Worm (Caenorhabditis elegans) whole organism, L3 larva: ENCODE data around the gene ztf-28.

Source experiments
- aly-2 ChIP-seq: fragments of 150-350 bp; optimal IDR thresholded peaks from 2 replicates; lab custom pipeline; 2014; ENCODE audit warnings: missing biosample characterization, missing genetic modification characterization
- ama-1 ChIP-seq: fragments of 150-350 bp; optimal IDR thresholded peaks from 2 replicates; lab custom pipeline; 2018
- ceh-16 ChIP-seq: sonication (generic microtip); optimal IDR thresholded peaks from 2 replicates; lab custom pipeline; 2017; ENCODE audit warnings: missing biosample characterization, missing genetic modification characterization
- elt-1 ChIP-seq: fragments of 150-350 bp; optimal IDR thresholded peaks from 2 replicates; lab custom pipeline; 2014; ENCODE audit warnings: missing biosample characterization, missing genetic modification characterization
- elt-3 ChIP-seq, 3 experiments: fragments of 150-350 bp in 1 of 3; sonication (generic microtip) in 2 of 3; optimal IDR thresholded peaks; 2 replicates in 2 of 3; 4 replicates in 1 of 3; lab custom pipeline; 2014 to 2017; ENCODE audit warnings: missing biosample characterization in 3 of 3, missing genetic modification characterization in 3 of 3
- fkh-10 ChIP-seq: sonication (generic microtip); optimal IDR thresholded peaks from 2 replicates; lab custom pipeline; 2017; ENCODE audit warnings: missing biosample characterization, missing genetic modification reagents, missing genetic modification characterization
- lin-39 ChIP-seq: fragments of 150-350 bp; optimal IDR thresholded peaks from 2 replicates; lab custom pipeline; 2018; ENCODE audit warnings: missing biosample characterization, missing genetic modification reagents, missing genetic modification characterization
- nfya-1 ChIP-seq: sonication (generic microtip); optimal IDR thresholded peaks from 2 replicates; lab custom pipeline; 2017; ENCODE audit warnings: missing genetic modification characterization, mild to moderate bottlenecking, missing compliant biosample characterization, antibody characterized with exemption, moderate library complexity; ENCODE audit not compliant: insufficient read depth
- nhr-11 ChIP-seq: fragments of 150-350 bp; optimal IDR thresholded peaks from 2 replicates; lab custom pipeline; 2014; ENCODE audit warnings: missing biosample characterization, missing genetic modification characterization
- pha-4 ChIP-seq: fragments of 150-350 bp; optimal IDR thresholded peaks from 2 replicates; lab custom pipeline; 2014; ENCODE audit warnings: missing biosample characterization, missing genetic modification reagents, missing genetic modification characterization
- pqm-1 ChIP-seq: fragments of 150-350 bp; optimal IDR thresholded peaks from 2 replicates; lab custom pipeline; 2017; ENCODE audit warnings: missing biosample characterization, missing genetic modification characterization, inconsistent platforms
- unc-62 ChIP-seq: fragments of 150-350 bp; sonication (generic microtip); optimal IDR thresholded peaks from 4 replicates; lab custom pipeline; 2014; ENCODE audit warnings: missing biosample characterization, missing genetic modification reagents, missing genetic modification characterization
- ztf-11 ChIP-seq: fragments of 150-350 bp; optimal IDR thresholded peaks from 2 replicates; lab custom pipeline; 2014; ENCODE audit warnings: missing biosample characterization, missing genetic modification characterization

- TF ChIP-seq pqm-1, result no peak
- no peak for TF ChIP-seq unc-62 (GFP tag; lab: Kevin White, UChicago)
- no peak for TF ChIP-seq ceh-16 (tag; lab: Kevin White, UChicago)
- TF ChIP-seq elt-1, result no peak
- no peak for TF ChIP-seq fkh-10 (GFP tag; lab: Kevin White, UChicago)
- TF ChIP-seq lin-39 (tag; lab: Kevin White, UChicago), result no peak
- no peak for TF ChIP-seq nfya-1 (tag; lab: Kevin White, UChicago)
- TF ChIP-seq ama-1, result no peak
- TF ChIP-seq aly-2 (tag; lab: Kevin White, UChicago), result no peak
- no peak for TF ChIP-seq pha-4 (tag; lab: Kevin White, UChicago)
- TF ChIP-seq nhr-11, result no peak
- no peak for TF ChIP-seq elt-3 (tag; optimal IDR thresholded peaks at IDR 0.05; lab: Kevin White, UChicago)
- no peak for TF ChIP-seq ztf-11
Measured at ce11 chrV:2051507-2051906, 39.0 kb upstream of the ztf-28 start, which contains the start of gene Y40B10A.11.
